Fruit fly (Drosophila melanogaster) whole organism, larva: ENCODE data around the gene Ir93a.
A peak's percentile ranks its signal among the peaks of the same experiment; 100 is the strongest.

Source experiments
- noc ChIP-seq: fragments of 200-800 bp; sonication (Bioruptor generic); optimal IDR thresholded peaks from 3 replicates; lab custom pipeline; 2019; ENCODE audit warnings: missing biosample characterization, mild to moderate bottlenecking, missing genetic modification characterization, moderate library complexity

The Ir93a gene

dm6 chr3R:20845493-20845892, 14.3 kb downstream of the Ir93a start:
- no peak for TF ChIP-seq noc (tag; lab: Kevin White, UChicago)

- TF ChIP-seq noc (tag; lab: Kevin White, UChicago) = no peak
Observed at dm6 chr3R:20841840-20842239, 17.9 kb downstream of the Ir93a start, which contains the start of gene CG15695. CG15695 (plus strand) TSS chr3R:20842140.

dm6 chr3R:20838787-20839186, 21.0 kb downstream of the Ir93a start:
- TF ChIP-seq noc (tag; lab: Kevin White, UChicago) = no peak

DNA sequence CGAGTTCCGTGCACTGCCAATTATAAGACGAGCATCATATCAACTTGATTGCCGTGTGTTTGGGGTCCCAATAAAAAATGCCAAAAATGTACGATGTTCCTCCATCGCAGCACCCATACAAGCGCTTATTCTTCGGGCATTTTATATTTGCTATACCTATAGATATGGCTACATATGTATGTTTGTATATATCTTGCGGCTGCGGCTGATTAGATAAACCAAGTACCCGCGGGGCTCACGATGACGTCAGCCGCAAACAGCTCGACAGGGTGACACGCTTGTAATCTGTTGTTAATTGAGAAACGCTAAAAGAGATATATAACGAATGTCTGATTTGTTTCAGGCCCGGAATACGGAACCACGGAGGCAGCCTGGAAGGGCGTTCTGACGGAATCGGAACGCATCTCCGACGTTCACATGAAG, 22.5 kb downstream of the Ir93a start:
- TF ChIP-seq noc (tag; lab: Kevin White, UChicago) = peak; percentile 32

- TF ChIP-seq noc (tag; lab: Kevin White, UChicago) = no peak
Observed at dm6 chr3R:20836257-20836856, 23.4 kb downstream of the Ir93a start.

DNA sequence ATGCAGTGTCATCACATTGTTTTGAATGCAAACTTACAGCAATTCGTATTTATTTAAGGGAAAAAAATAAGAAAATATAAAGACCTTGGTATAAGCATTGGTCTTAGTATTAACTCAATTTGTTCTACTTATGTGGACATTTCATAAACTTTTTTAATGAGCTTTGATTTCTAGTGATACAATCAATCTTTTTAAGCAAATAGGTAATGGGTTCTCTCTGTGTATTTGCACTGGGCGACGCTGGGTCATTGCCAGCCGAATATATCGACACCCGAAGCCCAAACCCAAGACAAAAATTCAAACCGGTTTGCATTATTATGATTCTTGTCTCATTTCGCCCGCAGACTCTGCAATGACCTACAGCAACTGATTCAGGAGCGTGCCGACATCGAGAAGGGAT, 24.2 kb downstream of the Ir93a start:
- TF ChIP-seq noc (tag; lab: Kevin White, UChicago) = no peak

- peak; percentile 16 for TF ChIP-seq noc (tag; lab: Kevin White, UChicago)
Observed at dm6 chr3R:20834770-20835183, 25.0 kb downstream of the Ir93a start.

DNA sequence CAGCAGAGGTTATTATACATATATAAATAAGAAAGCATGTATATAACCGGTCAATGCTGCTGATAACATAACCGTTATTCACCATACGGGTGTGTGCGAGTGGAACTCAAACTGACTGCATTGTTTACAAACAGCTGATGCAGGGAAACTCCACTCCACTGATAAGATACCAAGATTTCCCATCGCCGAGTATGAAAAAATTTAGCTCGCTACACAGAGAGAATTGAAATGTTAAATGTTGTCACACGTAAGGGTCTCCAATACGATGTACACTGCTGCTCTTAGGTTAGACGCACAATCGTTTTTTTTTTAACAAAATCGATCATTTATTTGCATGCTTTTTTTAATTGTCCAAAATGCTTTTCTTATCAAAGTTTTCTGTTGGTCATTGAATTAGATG, 26.1 kb downstream of the Ir93a start:
- TF ChIP-seq noc (tag; lab: Kevin White, UChicago) = no peak

DNA sequence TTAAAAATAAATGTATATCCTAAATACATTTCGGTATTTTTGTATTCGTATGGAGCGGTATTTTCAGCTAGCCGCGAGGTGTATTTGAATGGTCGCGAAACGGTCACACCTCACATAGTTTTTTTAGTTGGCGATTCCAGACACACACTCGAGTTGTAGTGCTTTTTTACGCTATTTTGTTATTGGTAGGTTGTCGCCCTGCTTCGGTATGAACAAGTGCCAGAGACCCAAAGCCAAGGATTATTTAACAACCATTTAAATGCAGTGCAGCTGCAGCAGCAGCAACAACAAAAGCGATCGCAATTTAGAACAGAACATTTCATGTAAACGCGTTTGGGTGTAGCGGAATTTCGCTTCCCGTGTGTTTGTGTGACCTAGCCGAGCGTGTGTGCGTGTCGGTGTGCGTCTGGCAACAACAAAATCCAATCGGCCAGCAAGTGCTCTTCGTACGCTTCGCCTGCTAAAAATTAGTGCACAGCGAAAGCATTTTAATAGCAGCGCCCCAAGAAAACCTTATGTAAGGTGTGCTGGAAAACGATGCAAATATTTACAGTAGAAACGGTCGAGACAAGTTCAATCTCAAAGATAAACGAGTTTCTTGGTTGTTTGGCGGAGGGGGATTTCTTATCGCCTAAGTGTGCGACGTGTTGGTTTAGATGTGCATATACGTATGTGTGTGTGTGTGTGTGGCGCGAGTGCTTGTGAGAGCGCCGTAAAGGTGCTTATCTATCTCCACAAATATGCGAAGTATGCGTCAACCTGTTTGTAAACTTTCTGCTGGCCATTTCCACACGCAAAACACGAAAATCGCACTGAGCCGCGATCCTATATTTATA, 26.8 kb downstream of the Ir93a start, which contains the start of gene Synd:
Gene Synd, plus strand, starts transcription at position 111 of the 836 bp plus-strand sequence.
- peak; percentile 62 for TF ChIP-seq noc (tag; lab: Kevin White, UChicago)

- TF ChIP-seq noc (tag; lab: Kevin White, UChicago) = no peak
Observed at dm6 chr3R:20830963-20831362, 28.8 kb downstream of the Ir93a start, which contains the start of gene CG31223. CG31223 (plus strand) TSS chr3R:20831127.

DNA sequence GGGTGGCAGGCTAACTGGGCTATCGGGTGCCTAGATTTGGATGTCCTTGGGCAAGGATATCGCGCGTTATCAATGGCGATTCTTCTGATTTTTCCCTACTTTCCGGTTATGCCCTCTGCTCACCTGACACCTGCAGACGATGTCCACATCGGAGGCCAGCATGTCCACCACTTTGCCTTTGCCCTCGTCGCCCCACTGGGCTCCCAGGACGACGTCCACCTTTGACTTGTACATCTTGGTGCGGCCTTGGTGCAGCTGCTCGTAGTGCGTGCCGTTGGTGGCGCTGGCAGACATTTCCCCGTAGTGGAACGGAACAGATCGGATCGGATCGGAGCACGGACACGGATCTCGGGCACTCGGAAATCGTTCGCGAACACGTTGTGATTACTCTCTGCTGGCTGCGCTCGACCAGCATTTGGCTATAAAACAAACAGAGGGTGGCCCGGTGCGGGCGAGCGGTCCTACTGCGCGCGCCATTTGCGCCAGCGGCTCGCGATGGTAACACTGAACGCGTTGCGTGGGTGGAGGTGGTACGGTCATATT, 29.5 kb downstream of the Ir93a start, which contains the start of gene Adss:
Gene Adss, minus strand, starts transcription at position 428 of the 543 bp plus-strand sequence.
- peak; percentile 45 for TF ChIP-seq noc (tag; lab: Kevin White, UChicago)

dm6 chr3R:20829416-20830131, 30.2 kb downstream of the Ir93a start:
- no peak for TF ChIP-seq noc (tag; lab: Kevin White, UChicago)

- peak; percentile 70 for TF ChIP-seq noc (tag; lab: Kevin White, UChicago)
Observed at dm6 chr3R:20828520-20829415, 31.0 kb downstream of the Ir93a start.

dm6 chr3R:20826929-20827328, 32.8 kb downstream of the Ir93a start:
- no peak for TF ChIP-seq noc (tag; lab: Kevin White, UChicago)
